Fruit fly (Drosophila melanogaster): ENCODE measurements around the gene CG8641.

The CG8641 gene

DNA sequence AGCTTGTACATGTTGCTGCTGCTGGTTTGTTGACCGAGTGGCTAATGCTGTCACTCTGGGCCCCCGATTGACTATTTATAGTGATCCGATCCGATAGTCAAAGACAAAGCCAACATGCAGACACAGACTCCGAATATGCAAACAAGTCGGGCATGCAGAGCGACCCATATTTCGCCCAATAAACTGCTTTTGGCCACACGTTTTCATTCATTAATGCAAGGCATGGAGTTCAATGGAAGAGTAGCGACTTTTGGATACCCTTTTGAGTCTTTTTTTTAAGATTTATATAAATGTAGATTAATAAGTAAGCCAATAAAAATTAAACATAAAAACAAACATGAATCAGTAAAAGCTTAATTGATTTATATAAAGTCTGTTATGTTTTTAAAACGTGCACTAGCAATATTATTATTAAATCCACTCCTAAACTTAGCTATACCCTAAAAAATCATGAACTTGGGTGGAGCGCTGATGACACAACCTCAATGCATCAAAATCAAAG lies 9.3 kb upstream of the CG8641 start, which contains the start of gene Cpr65Ea:
Gene Cpr65Ea (minus strand): TSS at position 51 of the 502 bp plus-strand sequence.
- no peak for TF ChIP-seq CG17801 (GFP tag; optimal IDR thresholded peaks at IDR 0.05; ENCODE audit: partially characterized antibody)

dm6 chr3L:7086093-7086492 lies 8.8 kb upstream of the CG8641 start:
- no peak for TF ChIP-seq CG17801 (GFP tag; optimal IDR thresholded peaks at IDR 0.05; ENCODE audit: partially characterized antibody)

dm6 chr3L:7082168-7082567 lies 4.9 kb upstream of the CG8641 start:
- no peak for TF ChIP-seq CG17801 (GFP tag; optimal IDR thresholded peaks at IDR 0.05; ENCODE audit: partially characterized antibody)

- no peak for TF ChIP-seq CG17801 (GFP tag; optimal IDR thresholded peaks at IDR 0.05; ENCODE audit: partially characterized antibody)
Measured at dm6 chr3L:7075147-7075546, 2.1 kb downstream of the CG8641 start, which contains the start of gene CG34030. CG34030 (minus strand) TSS chr3L:7075247.

dm6 chr3L:7069099-7069498 lies 8.2 kb downstream of the CG8641 start, which contains the start of gene CG32391:
CG32391 (minus strand) TSS chr3L:7069199.
- no peak for TF ChIP-seq CG17801 (GFP tag; optimal IDR thresholded peaks at IDR 0.05; ENCODE audit: partially characterized antibody)

dm6 chr3L:7066014-7066413 lies 11.2 kb downstream of the CG8641 start, which contains the start of gene CG14823:
CG14823 (plus strand) TSS chr3L:7066314.
- TF ChIP-seq CG17801 (GFP tag; optimal IDR thresholded peaks at IDR 0.05; ENCODE audit: partially characterized antibody): no peak

- TF ChIP-seq CG17801 (GFP tag; optimal IDR thresholded peaks at IDR 0.05; ENCODE audit: partially characterized antibody): no peak
Measured at dm6 chr3L:7058401-7058999, 18.8 kb downstream of the CG8641 start.

- TF ChIP-seq CG17801 (GFP tag; optimal IDR thresholded peaks at IDR 0.05; ENCODE audit: partially characterized antibody): no peak
Measured at dm6 chr3L:7037843-7038242, 39.4 kb downstream of the CG8641 start.

DNA sequence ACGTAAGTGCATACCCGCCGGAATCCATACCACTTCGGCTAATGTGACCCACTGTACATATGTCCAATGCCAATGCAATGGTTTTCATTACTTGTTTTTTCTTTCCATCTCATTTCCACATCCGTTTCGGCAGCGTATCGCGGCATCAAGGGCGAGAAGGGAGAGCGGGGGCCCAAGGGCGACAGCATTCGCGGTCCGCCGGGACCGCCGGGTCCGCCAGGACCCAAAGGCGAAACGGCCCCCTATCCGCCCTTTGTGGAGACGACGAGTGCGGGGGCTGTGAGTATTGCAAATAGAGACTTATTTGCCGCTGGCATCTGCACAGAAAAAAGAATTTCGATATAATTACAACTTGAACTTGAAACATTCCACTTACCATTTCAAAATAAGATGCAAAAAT lies 42.2 kb downstream of the CG8641 start:
- TF ChIP-seq CG17801 (GFP tag; optimal IDR thresholded peaks at IDR 0.05; ENCODE audit: partially characterized antibody): no peak

- TF ChIP-seq CG17801 (GFP tag; optimal IDR thresholded peaks at IDR 0.05; ENCODE audit: partially characterized antibody): no peak
Measured at dm6 chr3L:7026694-7027093, 50.6 kb downstream of the CG8641 start, which contains the start of gene CG17744. CG17744 (minus strand) TSS chr3L:7026794.

- no peak for TF ChIP-seq CG17801 (GFP tag; optimal IDR thresholded peaks at IDR 0.05; ENCODE audit: partially characterized antibody)
Measured at dm6 chr3L:7013568-7014305, 63.5 kb downstream of the CG8641 start.

- no peak for TF ChIP-seq CG17801 (GFP tag; optimal IDR thresholded peaks at IDR 0.05; ENCODE audit: partially characterized antibody)
Measured at dm6 chr3L:7012271-7012670, 65.0 kb downstream of the CG8641 start.

DNA sequence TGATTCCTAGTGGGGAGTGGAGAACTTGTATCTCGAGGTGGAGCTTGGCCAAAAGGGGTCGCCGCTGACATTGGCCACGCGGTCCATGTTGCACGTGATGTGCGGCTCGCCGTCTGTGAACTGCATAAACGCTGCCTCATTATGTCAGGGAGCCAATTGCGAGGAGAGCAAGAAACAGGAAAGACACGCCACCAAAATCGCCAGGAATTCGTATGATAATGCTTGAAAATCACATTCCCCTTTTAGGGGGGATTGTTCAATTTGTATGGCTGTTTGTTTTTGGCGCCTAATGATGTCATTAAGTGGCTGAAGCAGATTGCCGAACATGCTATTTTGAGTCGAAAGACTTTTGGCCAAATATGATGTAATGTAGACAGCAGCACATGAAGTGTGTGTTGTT lies 67.4 kb downstream of the CG8641 start:
- no peak for TF ChIP-seq CG17801 (GFP tag; optimal IDR thresholded peaks at IDR 0.05; ENCODE audit: partially characterized antibody)

DNA sequence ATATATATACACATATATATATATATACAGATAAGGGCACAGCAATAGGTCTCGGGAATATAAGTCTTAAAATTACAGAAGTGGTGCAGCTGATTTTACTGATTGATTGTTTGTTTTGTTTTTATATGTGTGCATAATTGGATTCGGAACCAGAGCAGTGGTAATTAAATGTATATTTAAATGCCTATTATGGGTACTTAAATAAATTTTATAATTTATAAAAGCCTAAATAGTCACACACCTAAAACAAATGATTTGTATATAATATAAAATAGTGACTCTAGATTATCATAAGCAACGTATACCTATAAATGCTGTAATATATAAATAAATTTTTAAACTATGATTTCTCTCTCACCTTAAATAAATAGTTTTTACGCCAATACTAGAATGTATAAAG lies 67.9 kb downstream of the CG8641 start:
- TF ChIP-seq CG17801 (GFP tag; optimal IDR thresholded peaks at IDR 0.05; ENCODE audit: partially characterized antibody): no peak
